Worm (Caenorhabditis elegans) whole organism, L4 larva: ENCODE data around the gene wago-10.

ENCODE experiments used
- Y105C5A.15 ChIP-seq: fragments of 200-800 bp; sonication (Bioruptor generic); IDR thresholded peaks from 2 replicates; pipeline ENCODE4 v1.3.6; 2022; ENCODE audit warnings: missing genetic modification characterization, missing compliant biosample characterization
- Y48G9A.11 ChIP-seq: fragments of 200-800 bp; sonication (Bioruptor generic); IDR thresholded peaks from 2 replicates; pipeline ENCODE4 v1.3.6; 2022; ENCODE audit warnings: missing genetic modification reagents, missing genetic modification characterization, missing compliant biosample characterization
- ZK337.2 ChIP-seq: fragments of 200-800 bp; sonication (Bioruptor generic); IDR thresholded peaks from 2 replicates; pipeline ENCODE4 v1.3.6; 2022; ENCODE audit warnings: missing genetic modification reagents, missing genetic modification characterization, missing compliant biosample characterization
- daf-19 ChIP-seq: fragments of 200-800 bp; sonication (Bioruptor generic); conservative IDR thresholded peaks from 2 replicates; pipeline ENCODE4 v1.3.6; 2022; ENCODE audit warnings: missing genetic modification characterization, missing compliant biosample characterization
- dve-1 ChIP-seq: sonication (generic microtip); optimal IDR thresholded peaks from 2 replicates; lab custom pipeline; 2017; ENCODE audit warnings: antibody characterized with exemption, mild to moderate bottlenecking, missing genetic modification characterization, missing compliant biosample characterization; ENCODE audit not compliant: insufficient read depth
- egl-27 ChIP-seq: sonication (generic microtip); optimal IDR thresholded peaks from 3 replicates; lab custom pipeline; 2017; ENCODE audit warnings: missing biosample characterization, missing genetic modification reagents, missing genetic modification characterization
- egl-43 ChIP-seq: fragments of 200-800 bp; sonication (Bioruptor generic); IDR thresholded peaks from 2 replicates; pipeline ENCODE4 v1.3.6; 2022; ENCODE audit warnings: missing genetic modification reagents, missing genetic modification characterization, missing compliant biosample characterization
- fkh-10 ChIP-seq: fragments of 150-350 bp; optimal IDR thresholded peaks from 2 replicates; lab custom pipeline; 2014; ENCODE audit warnings: missing biosample characterization, missing genetic modification reagents, missing genetic modification characterization
- fos-1 ChIP-seq: fragments of 150-350 bp; optimal IDR thresholded peaks from 2 replicates; lab custom pipeline; 2014; ENCODE audit warnings: missing biosample characterization, missing genetic modification characterization
- gei-8 ChIP-seq: fragments of 200-800 bp; sonication (Bioruptor generic); optimal IDR thresholded peaks from 2 replicates; lab custom pipeline; 2018; ENCODE audit warnings: mild to moderate bottlenecking, missing genetic modification characterization, missing compliant biosample characterization
- lin-13 ChIP-seq: fragments of 150-350 bp; optimal IDR thresholded peaks from 2 replicates; lab custom pipeline; 2014; ENCODE audit warnings: missing biosample characterization, missing genetic modification reagents, missing genetic modification characterization
- lin-39 ChIP-seq: fragments of 150-350 bp; optimal IDR thresholded peaks from 2 replicates; lab custom pipeline; 2014; ENCODE audit warnings: missing biosample characterization, missing genetic modification reagents, missing genetic modification characterization
- lir-3 ChIP-seq: sonication (generic microtip); optimal IDR thresholded peaks from 2 replicates; lab custom pipeline; 2016; ENCODE audit warnings: mild to moderate bottlenecking, missing genetic modification characterization, missing compliant biosample characterization
- mdt-29 ChIP-seq: fragments of 200-800 bp; sonication (Bioruptor generic); IDR thresholded peaks from 2 replicates; pipeline ENCODE4 v1.3.6; 2022; ENCODE audit warnings: missing genetic modification reagents, missing genetic modification characterization, missing compliant biosample characterization
- mxl-2 ChIP-seq: fragments of 200-800 bp; sonication (Bioruptor generic); conservative IDR thresholded peaks from 2 replicates; pipeline ENCODE4 v1.3.6; 2022; ENCODE audit warnings: missing genetic modification reagents, missing genetic modification characterization, missing compliant biosample characterization
- nhr-102 ChIP-seq: sonication (generic microtip); optimal IDR thresholded peaks from 2 replicates; lab custom pipeline; 2016; ENCODE audit warnings: mild to moderate bottlenecking, missing genetic modification characterization, moderate library complexity, missing compliant biosample characterization
- nhr-11 ChIP-seq: fragments of 150-350 bp; optimal IDR thresholded peaks from 2 replicates; lab custom pipeline; 2014; ENCODE audit warnings: missing biosample characterization, missing genetic modification characterization
- nhr-28 ChIP-seq: fragments of 150-350 bp; optimal IDR thresholded peaks from 2 replicates; lab custom pipeline; 2014; ENCODE audit warnings: missing biosample characterization, missing genetic modification characterization
- nhr-42 ChIP-seq: fragments of 200-800 bp; sonication (Bioruptor generic); IDR thresholded peaks from 2 replicates; pipeline ENCODE4 v1.3.6; 2022; ENCODE audit warnings: missing genetic modification characterization, missing compliant biosample characterization
- nhr-77 ChIP-seq: fragments of 150-350 bp; optimal IDR thresholded peaks from 2 replicates; lab custom pipeline; 2014; ENCODE audit warnings: missing biosample characterization, missing genetic modification characterization
- php-3 ChIP-seq: fragments of 200-800 bp; sonication (Bioruptor generic); IDR thresholded peaks from 2 replicates; pipeline ENCODE4 v1.3.6; 2022; ENCODE audit warnings: missing genetic modification reagents, missing genetic modification characterization, missing compliant biosample characterization
- sdz-12 ChIP-seq: fragments of 200-800 bp; sonication (Bioruptor generic); optimal IDR thresholded peaks from 2 replicates; lab custom pipeline; 2018; ENCODE audit warnings: mild to moderate bottlenecking, missing genetic modification characterization, missing compliant biosample characterization
- set-16 ChIP-seq: fragments of 200-800 bp; sonication (Bioruptor generic); IDR thresholded peaks from 2 replicates; pipeline ENCODE4 v1.3.6; 2022; ENCODE audit warnings: missing genetic modification reagents, missing genetic modification characterization, missing compliant biosample characterization
- spr-3 ChIP-seq: fragments of 200-800 bp; sonication (Bioruptor generic); optimal IDR thresholded peaks from 2 replicates; lab custom pipeline; 2018; ENCODE audit warnings: mild to moderate bottlenecking, missing genetic modification characterization, missing compliant biosample characterization
- unc-130 ChIP-seq: sonication (generic microtip); optimal IDR thresholded peaks from 2 replicates; lab custom pipeline; 2016; ENCODE audit warnings: missing genetic modification reagents, missing genetic modification characterization, missing compliant biosample characterization
- unc-62 ChIP-seq, 3 experiments: fragments of 150-350 bp in 1 of 3; sonication (generic microtip); optimal IDR thresholded peaks in 2 of 3; peaks in 1 of 3; 1 replicate in 1 of 3; 2 replicates in 2 of 3; lab custom pipeline; 2014 to 2017; ENCODE audit warnings: missing biosample characterization in 3 of 3, missing genetic modification characterization in 3 of 3, missing genetic modification reagents in 3 of 3, missing genotype in 1 of 3
- zip-2 ChIP-seq: fragments of 150-350 bp; optimal IDR thresholded peaks from 2 replicates; lab custom pipeline; 2014; ENCODE audit warnings: missing biosample characterization, missing genetic modification characterization

Gene wago-10

DNA sequence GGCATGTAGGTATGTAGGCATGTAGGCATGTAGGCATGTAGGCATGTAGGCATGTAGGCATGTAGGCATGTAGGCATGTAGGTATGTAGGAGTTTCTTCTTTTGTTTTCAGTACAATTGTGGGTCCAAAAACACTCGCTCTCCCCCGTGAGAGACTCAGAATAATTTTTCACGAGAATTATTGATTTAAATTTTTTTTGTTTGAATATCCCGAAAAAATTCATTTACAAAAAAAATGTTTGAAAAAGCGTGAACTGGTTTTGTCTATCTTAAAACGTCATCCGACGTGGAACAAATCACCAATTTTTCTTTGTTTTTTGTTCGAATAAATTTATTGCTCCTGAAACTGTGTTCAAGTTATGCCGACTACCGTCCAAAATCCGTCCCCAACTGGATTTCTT lies at the start of gene wago-10:
Gene wago-10 (plus strand): TSS at position 301 of the 400 bp plus-strand sequence.
- TF ChIP-seq php-3 = no peak
- TF ChIP-seq nhr-11 (tag; lab: Kevin White, UChicago) = no peak
- TF ChIP-seq nhr-77 = no peak
- TF ChIP-seq ZK337.2 (GFP tag; lab: Robert Waterston, UW) = no peak
- no peak for TF ChIP-seq lin-39 (tag; lab: Kevin White, UChicago)
- TF ChIP-seq Y48G9A.11 = no peak
- TF ChIP-seq, all 104 proteins: peak for 0

DNA sequence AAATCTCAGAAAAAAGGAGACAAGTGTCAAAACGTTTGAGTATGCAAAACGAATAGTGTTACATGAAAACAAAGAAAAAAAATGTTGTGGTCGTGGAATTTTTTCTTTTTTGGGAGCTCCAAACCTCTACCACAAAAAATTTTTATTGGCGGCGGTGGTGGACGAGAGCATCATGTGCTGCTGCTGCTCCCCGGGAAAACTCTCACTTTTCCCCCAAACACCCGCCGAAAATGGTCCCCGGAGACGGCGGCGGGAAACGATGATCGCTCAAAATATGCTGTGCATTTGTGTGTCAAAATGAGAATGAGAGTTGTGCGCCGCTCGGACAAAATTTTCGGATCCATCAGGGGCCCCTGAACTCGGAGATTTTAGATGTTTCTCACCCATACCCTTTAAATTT lies 47.4 kb upstream of the wago-10 start:
- no peak for TF ChIP-seq gei-8
- peak; percentile 59; the same call in 1 of the 2 replicates for TF ChIP-seq set-16 (GFP tag; lab: Robert Waterston, UW)
- no peak for TF ChIP-seq nhr-102 (tag; lab: Kevin White, UChicago)
- no peak for TF ChIP-seq daf-19 (GFP tag; lab: Robert Waterston, UW)
- no peak for TF ChIP-seq Y105C5A.15 (GFP tag; lab: Robert Waterston, UW)
- peak in 1 of 2 experiments; percentile 50 for TF ChIP-seq unc-62 (GFP tag; optimal IDR thresholded peaks at IDR 0.05 in 1 of 2; lab: Kevin White, UChicago)
- no peak for TF ChIP-seq unc-62 (tag; optimal IDR thresholded peaks at IDR 0.05; lab: Kevin White, UChicago)
- no peak for TF ChIP-seq lir-3 (tag; lab: Kevin White, UChicago)
- TF ChIP-seq fkh-10 = no peak
- no peak for TF ChIP-seq egl-27 (tag; lab: Kevin White, UChicago)
- TF ChIP-seq, all 104 proteins: peak for 2

DNA sequence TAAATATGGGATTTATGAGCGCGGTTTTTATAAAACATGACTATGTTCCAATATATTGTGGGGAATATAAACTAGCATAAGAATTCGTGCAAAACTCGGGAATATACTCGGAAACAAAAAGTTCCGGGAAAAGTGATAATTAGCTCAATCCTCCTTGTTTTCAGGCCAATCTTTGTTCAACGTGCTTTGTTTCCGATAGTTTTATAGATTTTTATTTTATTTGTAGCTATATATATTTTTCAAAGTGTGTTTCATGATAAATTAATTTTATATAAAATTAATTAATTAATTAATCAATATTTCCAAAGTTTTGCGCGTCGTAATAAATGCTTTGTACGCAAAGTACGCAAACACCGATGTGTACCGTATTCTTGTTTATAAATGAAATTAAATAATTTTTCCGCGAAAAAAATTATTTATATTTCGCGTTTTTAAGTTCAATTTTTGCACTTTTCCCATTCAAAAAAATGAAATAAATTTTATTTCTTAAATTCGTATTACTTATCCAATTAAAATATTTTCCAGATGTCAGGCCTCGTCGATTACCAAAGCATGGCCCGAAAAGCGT lies 45.7 kb upstream of the wago-10 start, which contains the start of gene F33E11.2:
Gene F33E11.2 (plus strand): TSS at position 524 of the 568 bp plus-strand sequence.
- TF ChIP-seq unc-130 (GFP tag; lab: Kevin White, UChicago) (peak; percentile 37), unc-62 (GFP tag; optimal IDR thresholded peaks at IDR 0.05 in 1 of 2; lab: Kevin White, UChicago) (peak in 1 of 2 experiments; percentile 91), unc-62 (tag; optimal IDR thresholded peaks at IDR 0.05; lab: Kevin White, UChicago) (no peak), mdt-29 (GFP tag; lab: Robert Waterston, UW) (no peak), nhr-28 (no peak)
- TF ChIP-seq, all 104 proteins: peak for 2

DNA sequence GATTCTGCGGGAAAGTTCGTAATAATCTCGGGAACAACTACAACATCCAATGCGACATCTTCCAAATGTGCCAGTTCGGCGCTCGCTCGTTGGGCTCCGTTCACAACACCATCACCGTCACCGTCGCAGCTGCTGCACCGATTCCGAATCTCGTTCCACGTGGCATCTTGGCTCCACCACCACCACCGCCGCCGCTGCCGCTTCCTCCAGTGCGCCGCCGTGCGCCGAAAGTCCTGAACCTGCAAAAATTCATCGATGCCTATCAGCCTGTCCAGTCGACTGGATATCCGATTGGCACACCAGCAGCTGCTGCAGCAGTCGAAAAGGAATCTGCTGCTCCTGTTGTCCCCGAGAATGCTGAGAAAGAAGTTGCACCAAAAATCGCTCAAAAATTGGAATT lies 44.8 kb upstream of the wago-10 start:
- TF ChIP-seq set-16 (GFP tag; lab: Robert Waterston, UW) (peak; percentile 92), zip-2 (tag; lab: Kevin White, UChicago) (no peak)

DNA sequence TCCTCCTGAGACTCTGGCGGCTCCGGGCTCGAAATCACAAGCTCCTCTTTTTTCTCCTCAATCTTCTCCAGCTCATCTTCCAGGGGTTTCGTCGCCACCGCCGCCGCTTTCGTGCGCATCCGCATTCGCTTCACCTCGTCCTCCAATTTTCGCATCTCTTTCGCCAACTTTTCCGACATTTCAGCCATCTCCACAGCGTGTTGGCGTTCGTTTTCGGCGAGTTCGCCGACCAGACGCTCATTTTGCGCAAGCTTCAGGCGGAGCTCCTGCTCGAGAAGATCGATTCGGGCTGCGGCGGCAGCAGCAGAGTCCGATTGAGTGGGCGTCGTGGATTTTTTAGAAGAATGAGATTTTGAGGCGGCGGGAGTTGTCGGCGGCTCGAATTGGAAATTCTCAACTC lies 40.0 kb upstream of the wago-10 start:
- TF ChIP-seq lin-13 (GFP tag; lab: Kevin White, UChicago) (no peak), set-16 (GFP tag; lab: Robert Waterston, UW) (peak; percentile 91)

DNA sequence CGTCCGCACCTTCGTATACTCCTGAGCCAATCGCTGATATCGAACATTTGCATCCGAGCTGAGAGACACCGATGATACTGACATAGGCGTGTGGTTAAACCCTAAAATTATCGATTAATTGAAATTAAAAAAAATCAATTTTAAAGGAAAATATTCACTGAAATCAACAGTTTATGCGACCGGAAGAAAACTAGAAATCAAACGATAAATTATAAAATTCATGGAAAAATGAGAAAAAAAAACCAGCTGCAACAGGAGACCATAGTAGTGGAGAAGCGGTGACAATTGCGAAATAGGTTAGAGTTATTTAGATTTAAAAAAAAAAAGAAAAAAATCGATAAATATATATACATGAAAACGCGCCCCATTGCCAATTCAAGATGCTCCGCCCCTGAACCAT lies 38.6 kb upstream of the wago-10 start, which contains the start of gene F33E11.3:
Gene F33E11.3 (minus strand): TSS at position 101 of the 400 bp plus-strand sequence.
- TF ChIP-seq nhr-42 (GFP tag; lab: Robert Waterston, UW) (no peak), dve-1 (tag; lab: Kevin White, UChicago) (no peak), fos-1 (no peak), mxl-2 (GFP tag; lab: Robert Waterston, UW) (no peak), spr-3 (no peak), lin-13 (GFP tag; lab: Kevin White, UChicago) (no peak), sdz-12 (no peak), unc-62 (GFP tag; optimal IDR thresholded peaks at IDR 0.05 in 1 of 2; lab: Kevin White, UChicago) (no peak), unc-62 (tag; optimal IDR thresholded peaks at IDR 0.05; lab: Kevin White, UChicago) (no peak), egl-43 (GFP tag; lab: Robert Waterston, UW) (no peak)
